Worm (Caenorhabditis elegans): ENCODE data around the gene mig-23.

Gene mig-23

DNA sequence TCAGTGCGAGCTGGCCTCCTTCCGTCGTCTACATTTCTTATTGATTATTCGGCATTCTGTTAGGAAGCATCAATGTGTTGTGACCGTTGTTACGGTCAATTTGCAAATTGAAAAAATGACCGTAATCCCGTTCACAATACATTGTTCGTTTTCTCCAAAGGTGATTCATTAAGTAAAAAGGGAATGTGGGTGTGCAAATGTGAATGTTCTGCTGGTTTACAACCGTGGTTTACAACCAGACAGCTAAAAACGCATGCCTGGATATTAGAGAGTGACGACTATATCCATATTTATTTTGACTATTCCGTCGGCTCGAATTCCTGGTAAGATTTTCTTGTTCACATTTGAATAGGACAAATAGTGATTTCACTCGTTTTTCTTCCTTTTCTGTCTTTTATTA, 29.6 kb downstream of the mig-23 start, which contains the start of gene capa-1:
TSS of gene capa-1 (plus strand) at position 301 of the 400 bp plus-strand sequence.
- no peak for TF ChIP-seq skn-1 (tag; optimal IDR thresholded peaks at IDR 0.05)
- no peak for TF ChIP-seq nhr-67 (tag; optimal IDR thresholded peaks at IDR 0.05)

DNA sequence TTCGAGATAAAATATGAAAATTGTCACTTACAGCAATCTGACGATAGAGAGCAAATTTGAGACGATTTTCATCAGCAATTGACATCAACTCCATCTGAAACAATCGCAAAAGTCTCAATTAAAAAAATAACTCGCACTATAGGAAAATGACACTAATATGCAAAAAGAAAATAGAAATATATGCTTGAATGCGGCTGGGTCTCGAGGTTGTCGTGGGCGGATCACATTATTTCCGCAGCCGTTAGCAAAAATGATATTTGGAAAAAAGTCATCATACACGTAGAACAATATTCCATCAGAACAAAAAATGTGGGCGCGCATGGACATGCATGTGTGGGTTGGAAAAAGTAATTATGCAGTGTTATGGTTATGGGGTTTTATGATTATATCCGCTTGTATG, 31.4 kb downstream of the mig-23 start, which contains the start of gene Y23B4A.1:
TSS of gene Y23B4A.1 (minus strand) at position 101 of the 400 bp plus-strand sequence.
- TF ChIP-seq unc-62 (GFP tag; optimal IDR thresholded peaks at IDR 0.05) = no peak
- TF ChIP-seq nhr-23 (tag; optimal IDR thresholded peaks at IDR 0.05) = no peak
- TF ChIP-seq fkh-10 (GFP tag; optimal IDR thresholded peaks at IDR 0.05) = no peak
- no peak for TF ChIP-seq sea-2 (GFP tag; optimal IDR thresholded peaks at IDR 0.05)
- TF ChIP-seq R02D3.7 (tag; optimal IDR thresholded peaks at IDR 0.05) = no peak
- TF ChIP-seq tbx-2 (tag; optimal IDR thresholded peaks at IDR 0.05) = no peak
- TF ChIP-seq egl-27 (tag; optimal IDR thresholded peaks at IDR 0.05) = no peak
- TF ChIP-seq nhr-43 (tag; optimal IDR thresholded peaks at IDR 0.05; ENCODE audit: poor library complexity, severe bottlenecking) = no peak
- no peak for TF ChIP-seq unc-39 (tag; optimal IDR thresholded peaks at IDR 0.05)
- TF ChIP-seq nhr-25 (tag; optimal IDR thresholded peaks at IDR 0.05) = no peak
- no peak for TF ChIP-seq elt-1 (tag; optimal IDR thresholded peaks at IDR 0.05)
- no peak for TF ChIP-seq nhr-11 (tag; optimal IDR thresholded peaks at IDR 0.05)
- TF ChIP-seq eor-1 (tag; optimal IDR thresholded peaks at IDR 0.05) = no peak
- no peak for TF ChIP-seq aly-2 (tag; optimal IDR thresholded peaks at IDR 0.05)
- TF ChIP-seq nfya-1 (tag; optimal IDR thresholded peaks at IDR 0.05; ENCODE audit: insufficient read depth) = no peak
- no peak for TF ChIP-seq snpc-4 (tag; optimal IDR thresholded peaks at IDR 0.05)
- no peak for TF ChIP-seq ceh-16 (tag; optimal IDR thresholded peaks at IDR 0.05)
- no peak for TF ChIP-seq mml-1 (tag; optimal IDR thresholded peaks at IDR 0.05)
- no peak for TF ChIP-seq fkh-2 (tag; optimal IDR thresholded peaks at IDR 0.05)

ce11 chrX:5905764-5906163, 42.9 kb downstream of the mig-23 start:
- TF ChIP-seq ZK546.5 (tag; optimal IDR thresholded peaks at IDR 0.05) (no peak), lin-15B (tag; optimal IDR thresholded peaks at IDR 0.05) (no peak), pha-4 (tag; optimal IDR thresholded peaks at IDR 0.05) (no peak), daf-12 (tag; optimal IDR thresholded peaks at IDR 0.05) (no peak), ztf-4 (tag; optimal IDR thresholded peaks at IDR 0.05) (no peak), ceh-82 (tag; optimal IDR thresholded peaks at IDR 0.05) (no peak)

- TF ChIP-seq nhr-23 (tag; optimal IDR thresholded peaks at IDR 0.05) = no peak
Measured at ce11 chrX:5904603-5905081, 44.0 kb downstream of the mig-23 start, which contains the start of gene nlp-49. TSS of gene nlp-49 (plus strand) at chrX:5904653.

DNA sequence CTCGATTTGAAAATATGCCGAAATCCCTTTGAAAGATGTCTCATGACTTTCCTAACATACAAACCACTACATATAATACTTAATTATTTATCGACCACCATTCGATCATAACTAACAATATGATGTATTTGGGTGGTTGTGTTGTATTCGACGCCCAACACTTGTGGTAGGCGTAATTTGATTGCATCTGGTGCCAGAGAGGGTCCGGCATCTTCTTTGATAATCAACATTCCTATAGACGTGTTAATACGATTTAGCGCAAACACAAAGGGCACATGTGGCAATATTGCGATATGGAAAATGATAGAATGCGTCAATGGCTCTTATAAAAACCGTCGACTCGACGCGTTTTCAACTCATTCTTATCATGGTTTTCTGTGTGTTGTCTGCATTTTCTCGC, 44.8 kb downstream of the mig-23 start:
- no peak for TF ChIP-seq ceh-9 (tag; optimal IDR thresholded peaks at IDR 0.05)
- TF ChIP-seq hmg-11 (tag; optimal IDR thresholded peaks at IDR 0.05) = no peak
- no peak for TF ChIP-seq ztf-11 (tag; optimal IDR thresholded peaks at IDR 0.05)
- no peak for TF ChIP-seq elt-1 (tag; optimal IDR thresholded peaks at IDR 0.05)
- no peak for TF ChIP-seq nhr-76 (tag; optimal IDR thresholded peaks at IDR 0.05)
- no peak for TF ChIP-seq elt-2 (tag; optimal IDR thresholded peaks at IDR 0.05)
- TF ChIP-seq nhr-25 (tag; optimal IDR thresholded peaks at IDR 0.05) = no peak
- TF ChIP-seq nhr-28 (tag; optimal IDR thresholded peaks at IDR 0.05) = no peak
- no peak for TF ChIP-seq ZK546.5 (tag; optimal IDR thresholded peaks at IDR 0.05)
- TF ChIP-seq nfya-1 (tag; optimal IDR thresholded peaks at IDR 0.05; ENCODE audit: insufficient read depth) = no peak
- no peak for TF ChIP-seq ceh-82 (tag; optimal IDR thresholded peaks at IDR 0.05)
- no peak for TF ChIP-seq tbx-2 (tag; optimal IDR thresholded peaks at IDR 0.05)
- TF ChIP-seq ceh-16 (tag; optimal IDR thresholded peaks at IDR 0.05) = no peak

ce11 chrX:5901499-5901898, 47.2 kb downstream of the mig-23 start:
- TF ChIP-seq R02D3.7 (tag; optimal IDR thresholded peaks at IDR 0.05) = no peak
- TF ChIP-seq lin-39 (tag; optimal IDR thresholded peaks at IDR 0.05) = no peak
- TF ChIP-seq egl-27 (tag; optimal IDR thresholded peaks at IDR 0.05) = no peak
- TF ChIP-seq jun-1 (tag; optimal IDR thresholded peaks at IDR 0.05) = no peak
- no peak for TF ChIP-seq unc-62 (GFP tag; optimal IDR thresholded peaks at IDR 0.05)
- TF ChIP-seq nhr-25 (tag; optimal IDR thresholded peaks at IDR 0.05) = no peak
- TF ChIP-seq nhr-77 (tag; optimal IDR thresholded peaks at IDR 0.05) = no peak
- no peak for TF ChIP-seq tbx-2 (tag; optimal IDR thresholded peaks at IDR 0.05)
- TF ChIP-seq mdl-1 (tag; optimal IDR thresholded peaks at IDR 0.05) = no peak
- TF ChIP-seq nhr-11 (tag; optimal IDR thresholded peaks at IDR 0.05) = no peak
- TF ChIP-seq elt-2 (tag; optimal IDR thresholded peaks at IDR 0.05) = no peak
- TF ChIP-seq nhr-12 (tag; optimal IDR thresholded peaks at IDR 0.05) = no peak
- TF ChIP-seq daf-12 (tag; optimal IDR thresholded peaks at IDR 0.05) = no peak
- TF ChIP-seq nhr-76 (tag; optimal IDR thresholded peaks at IDR 0.05) = no peak

Measured in whole organism, L3 larva.